Fruit fly (Drosophila melanogaster) S2 (cell line): ENCODE data around the gene IntS14.

ENCODE experiments used
- CG8478 ChIP-seq: fragments of >200 bp; optimal IDR thresholded peaks from 2 replicates; lab custom pipeline; 2018
- CTCF ChIP-seq, 2 experiments: fragments of >200 bp; optimal IDR thresholded peaks; 2 replicates each; lab custom pipeline; 2018

- TF ChIP-seq CTCF (optimal IDR thresholded peaks at IDR 0.05; lab: Kevin White, UChicago) (no peak), CG8478 (no peak)
These were observed 35.0 kb upstream of the IntS14 start, which contains the start of the genes Pino and TBC1D23 for dm6 chr2L:1128932-1129887.
